Fruit fly (Drosophila melanogaster) whole organism, embryonic: ENCODE results near the gene Pmm2.
A peak's percentile ranks its signal among the peaks of the same experiment; 100 is the strongest.

Experiments
- Bgb ChIP-seq: fragments of 200-800 bp; sonication (Bioruptor generic); IDR thresholded peaks from 2 replicates; pipeline ENCODE4 v1.3.6; 2022; ENCODE audit warnings: missing biosample characterization, missing genetic modification characterization; ENCODE audit not compliant: partially characterized antibody
- Blimp-1 ChIP-seq: fragments of 200-800 bp; sonication (Bioruptor generic); optimal IDR thresholded peaks from 3 replicates; lab custom pipeline; 2018; ENCODE audit warnings: missing biosample characterization, missing genetic modification characterization, mild to moderate bottlenecking, moderate library complexity, missing genetic modification reagents
- CG11398 ChIP-seq: fragments of 200-800 bp; sonication (Bioruptor generic); optimal IDR thresholded peaks from 2 replicates; lab custom pipeline; 2016; ENCODE audit warnings: missing biosample characterization, missing genetic modification characterization
- CG12104 ChIP-seq: fragments of 200-800 bp; sonication (Bioruptor generic); optimal IDR thresholded peaks from 3 replicates; lab custom pipeline; 2016; ENCODE audit warnings: missing biosample characterization, missing genetic modification characterization
- CG12659 ChIP-seq: fragments of 200-800 bp; sonication (Bioruptor generic); optimal IDR thresholded peaks from 3 replicates; lab custom pipeline; 2017; ENCODE audit warnings: mild to moderate bottlenecking, missing biosample characterization, missing genetic modification reagents, missing genetic modification characterization
- CG12769 ChIP-seq: fragments of 200-800 bp; sonication (Bioruptor generic); optimal IDR thresholded peaks from 2 replicates; lab custom pipeline; 2019; ENCODE audit warnings: missing biosample characterization, mild to moderate bottlenecking, missing genetic modification characterization, moderate library complexity
- CG13123 ChIP-seq: fragments of 200-800 bp; sonication (Bioruptor generic); optimal IDR thresholded peaks from 2 replicates; lab custom pipeline; 2016; ENCODE audit warnings: missing biosample characterization, missing genetic modification characterization
- CG13894 ChIP-seq: fragments of 200-800 bp; sonication (Bioruptor generic); optimal IDR thresholded peaks from 3 replicates; lab custom pipeline; 2018; ENCODE audit warnings: missing biosample characterization, mild to moderate bottlenecking, missing genetic modification characterization, moderate library complexity
- CG15269 ChIP-seq: fragments of 200-800 bp; sonication (Bioruptor generic); optimal IDR thresholded peaks from 2 replicates; lab custom pipeline; 2018; ENCODE audit warnings: missing biosample characterization, mild to moderate bottlenecking, missing genetic modification characterization, moderate library complexity
- CG15514 ChIP-seq: fragments of 200-800 bp; sonication (Bioruptor generic); optimal IDR thresholded peaks from 3 replicates; lab custom pipeline; 2017; ENCODE audit warnings: missing biosample characterization, missing genetic modification characterization, mild to moderate bottlenecking, moderate library complexity, missing genetic modification reagents
- CG16779 ChIP-seq: fragments of 200-800 bp; sonication (Bioruptor generic); IDR thresholded peaks from 2 replicates; pipeline ENCODE4 v1.3.6; 2022; ENCODE audit warnings: missing biosample characterization, missing genetic modification characterization
- CG17186 ChIP-seq: fragments of 200-800 bp; sonication (Bioruptor generic); optimal IDR thresholded peaks from 3 replicates; lab custom pipeline; 2017; ENCODE audit warnings: missing biosample characterization, missing genetic modification reagents, missing genetic modification characterization
- CG17568 ChIP-seq: fragments of 200-800 bp; sonication (Bioruptor generic); optimal IDR thresholded peaks from 2 replicates; lab custom pipeline; 2018; ENCODE audit warnings: missing biosample characterization, mild to moderate bottlenecking, missing genetic modification characterization, moderate library complexity
- CG2875 ChIP-seq: fragments of 200-800 bp; sonication (Bioruptor generic); optimal IDR thresholded peaks from 2 replicates; lab custom pipeline; 2017; ENCODE audit warnings: missing biosample characterization, mild to moderate bottlenecking, missing genetic modification characterization, missing genetic modification reagents
- CG30403 ChIP-seq: fragments of 200-800 bp; sonication (Bioruptor generic); optimal IDR thresholded peaks from 3 replicates; lab custom pipeline; 2016; ENCODE audit warnings: missing biosample characterization, missing genetic modification characterization
- CG33213 ChIP-seq: fragments of 200-800 bp; sonication (Bioruptor generic); optimal IDR thresholded peaks from 3 replicates; lab custom pipeline; 2016; ENCODE audit warnings: missing biosample characterization, missing genetic modification characterization
- CG4424 ChIP-seq: fragments of 200-800 bp; sonication (Bioruptor generic); optimal IDR thresholded peaks from 3 replicates; lab custom pipeline; 2016; ENCODE audit warnings: missing biosample characterization, missing genetic modification characterization
- CG5180 ChIP-seq: fragments of 200-800 bp; sonication (Bioruptor generic); optimal IDR thresholded peaks from 3 replicates; lab custom pipeline; 2017; ENCODE audit warnings: missing biosample characterization, missing genetic modification characterization, mild to moderate bottlenecking, moderate library complexity, missing genetic modification reagents
- CG6254 ChIP-seq: fragments of 200-800 bp; sonication (Bioruptor generic); optimal IDR thresholded peaks from 3 replicates; lab custom pipeline; 2017; ENCODE audit warnings: mild to moderate bottlenecking, missing biosample characterization, missing genetic modification reagents, missing genetic modification characterization
- CG6654 ChIP-seq: fragments of 200-800 bp; sonication (Bioruptor generic); optimal IDR thresholded peaks from 2 replicates; lab custom pipeline; 2017; ENCODE audit warnings: missing biosample characterization, mild to moderate bottlenecking, missing genetic modification characterization
- CG7987 ChIP-seq: fragments of 200-800 bp; sonication (Bioruptor generic); optimal IDR thresholded peaks from 2 replicates; lab custom pipeline; 2018; ENCODE audit warnings: missing biosample characterization, mild to moderate bottlenecking, missing genetic modification characterization, moderate library complexity
- CG8281 ChIP-seq: fragments of 200-800 bp; sonication (Bioruptor generic); optimal IDR thresholded peaks from 2 replicates; lab custom pipeline; 2018; ENCODE audit warnings: missing biosample characterization, mild to moderate bottlenecking, missing genetic modification characterization, moderate library complexity
- CG8765 ChIP-seq: fragments of 200-800 bp; sonication (Bioruptor generic); IDR thresholded peaks from 2 replicates; pipeline ENCODE4 v1.3.6; 2022; ENCODE audit warnings: missing biosample characterization, missing genetic modification characterization
- CG9876 ChIP-seq: fragments of 200-800 bp; sonication (Bioruptor generic); optimal IDR thresholded peaks from 2 replicates; lab custom pipeline; 2016; ENCODE audit warnings: missing biosample characterization, missing genetic modification characterization
- Ets65A ChIP-seq: fragments of 200-800 bp; sonication (Bioruptor generic); peaks from one replicate; lab custom pipeline; 2016; ENCODE audit warnings: missing biosample characterization, missing genetic modification characterization
- Meics ChIP-seq: fragments of 200-800 bp; sonication (Bioruptor generic); optimal IDR thresholded peaks from 2 replicates; lab custom pipeline; 2017; ENCODE audit warnings: missing biosample characterization, mild to moderate bottlenecking, missing genetic modification characterization
- Rfx ChIP-seq: fragments of 200-800 bp; sonication (Bioruptor generic); IDR thresholded peaks from 2 replicates; pipeline ENCODE4 v1.3.6; 2022; ENCODE audit warnings: missing biosample characterization, missing genetic modification characterization
- Ssrp ChIP-seq: fragments of 200-800 bp; sonication (Bioruptor generic); optimal IDR thresholded peaks from 2 replicates; lab custom pipeline; 2018; ENCODE audit warnings: missing biosample characterization, mild to moderate bottlenecking, missing genetic modification characterization, moderate library complexity
- Trl ChIP-seq, 3 experiments: fragments of >200 bp in 2 of 3; fragments of 200-800 bp in 1 of 3; sonication (Bioruptor generic) in 1 of 3; optimal IDR thresholded peaks; 2 replicates in 1 of 3; 3 replicates in 2 of 3; lab custom pipeline; 2016 to 2017; ENCODE audit warnings: missing biosample characterization in 1 of 3, missing genetic modification characterization in 1 of 3
- Vsx1 ChIP-seq: fragments of 200-800 bp; sonication (Bioruptor generic); optimal IDR thresholded peaks from 2 replicates; lab custom pipeline; 2017; ENCODE audit warnings: missing biosample characterization, mild to moderate bottlenecking, missing genetic modification characterization, missing genetic modification reagents
- caup ChIP-seq: fragments of 200-800 bp; sonication (Bioruptor generic); optimal IDR thresholded peaks from 3 replicates; lab custom pipeline; 2017; ENCODE audit warnings: missing biosample characterization, mild to moderate bottlenecking, missing genetic modification characterization, moderate library complexity; ENCODE audit not compliant: severe bottlenecking
- corto ChIP-seq: fragments of 200-800 bp; sonication (Bioruptor generic); optimal IDR thresholded peaks from 2 replicates; lab custom pipeline; 2016; ENCODE audit warnings: missing biosample characterization, mild to moderate bottlenecking, missing genetic modification characterization, moderate library complexity
- crc ChIP-seq: fragments of 200-800 bp; sonication (Bioruptor generic); optimal IDR thresholded peaks from 2 replicates; lab custom pipeline; 2016; ENCODE audit warnings: missing biosample characterization, missing genetic modification characterization
- crp ChIP-seq, 2 experiments: fragments of 200-800 bp; sonication (Bioruptor generic); optimal IDR thresholded peaks; 2 replicates in 1 of 2; 3 replicates in 1 of 2; lab custom pipeline; 2017; ENCODE audit warnings: missing biosample characterization in 2 of 2, missing genetic modification characterization in 2 of 2, mild to moderate bottlenecking in 1 of 2, moderate library complexity in 1 of 2
- da ChIP-seq: fragments of 200-800 bp; sonication (Bioruptor generic); optimal IDR thresholded peaks from 2 replicates; lab custom pipeline; 2016; ENCODE audit warnings: missing biosample characterization, missing genetic modification characterization
- danr ChIP-seq: fragments of 200-800 bp; sonication (Bioruptor generic); IDR thresholded peaks from 2 replicates; pipeline ENCODE4 v1.3.6; 2022; ENCODE audit warnings: missing biosample characterization, missing genetic modification characterization
- fd102C ChIP-seq: fragments of 200-800 bp; sonication (Bioruptor generic); optimal IDR thresholded peaks from 2 replicates; lab custom pipeline; 2018; ENCODE audit warnings: missing biosample characterization, mild to moderate bottlenecking, missing genetic modification characterization, moderate library complexity
- fru ChIP-seq: fragments of >200 bp; optimal IDR thresholded peaks from 2 replicates; lab custom pipeline; 2017
- gce ChIP-seq: fragments of 200-800 bp; sonication (Bioruptor generic); IDR thresholded peaks from 3 replicates; pipeline ENCODE4 v1.3.6; 2022; ENCODE audit warnings: missing biosample characterization, missing genetic modification characterization
- ham ChIP-seq: fragments of 200-800 bp; sonication (Bioruptor generic); IDR thresholded peaks from 2 replicates; pipeline ENCODE4 v1.3.6; 2022; ENCODE audit warnings: missing biosample characterization, missing genetic modification characterization
- mam ChIP-seq: fragments of 200-800 bp; sonication (Bioruptor generic); optimal IDR thresholded peaks from 3 replicates; lab custom pipeline; 2016; ENCODE audit warnings: missing biosample characterization, missing genetic modification characterization
- mirr ChIP-seq: fragments of 200-800 bp; sonication (Bioruptor generic); optimal IDR thresholded peaks from 3 replicates; lab custom pipeline; 2018; ENCODE audit warnings: missing biosample characterization, mild to moderate bottlenecking, missing genetic modification characterization
- oc ChIP-seq: fragments of 200-800 bp; sonication (Bioruptor generic); optimal IDR thresholded peaks from 2 replicates; lab custom pipeline; 2018; ENCODE audit warnings: missing biosample characterization, mild to moderate bottlenecking, missing genetic modification characterization, moderate library complexity
- odd ChIP-seq: fragments of 200-800 bp; sonication (Bioruptor generic); optimal IDR thresholded peaks from 2 replicates; lab custom pipeline; 2017; ENCODE audit warnings: missing biosample characterization, mild to moderate bottlenecking, missing genetic modification characterization
- sim ChIP-seq: fragments of 200-800 bp; sonication (Bioruptor generic); IDR thresholded peaks from 2 replicates; pipeline ENCODE4 v1.3.6; 2022; ENCODE audit warnings: missing biosample characterization, missing genetic modification characterization
- so ChIP-seq: fragments of 200-800 bp; sonication (Bioruptor generic); IDR thresholded peaks from 3 replicates; pipeline ENCODE4 v1.3.6; 2022; ENCODE audit warnings: missing biosample characterization, missing genetic modification characterization
- tx ChIP-seq: fragments of 200-800 bp; sonication (Bioruptor generic); optimal IDR thresholded peaks from 2 replicates; lab custom pipeline; 2016; ENCODE audit warnings: missing biosample characterization, missing genetic modification characterization
- wor ChIP-seq: fragments of 200-800 bp; sonication (Bioruptor generic); IDR thresholded peaks from 2 replicates; pipeline ENCODE4 v1.3.6; 2022; ENCODE audit warnings: missing biosample characterization, missing genetic modification characterization
- zen ChIP-seq: fragments of 200-800 bp; sonication (Bioruptor generic); optimal IDR thresholded peaks from 3 replicates; lab custom pipeline; 2018; ENCODE audit warnings: missing biosample characterization, mild to moderate bottlenecking, missing genetic modification characterization, moderate library complexity

The Pmm2 gene

dm6 chr3L:12529431-12530007 is 4.9 kb upstream of the Pmm2 start (continued):
- TF ChIP-seq Bgb (GFP tag; lab: Robert Waterston, UW), result no peak
- TF ChIP-seq sim (GFP tag; lab: Robert Waterston, UW), result no peak
- TF ChIP-seq CG12769, result no peak
- peak; percentile 62 for TF ChIP-seq corto (GFP tag; lab: Kevin White, UChicago)
- no peak for TF ChIP-seq CG17186 (GFP tag; lab: Kevin White, UChicago)
- no peak for TF ChIP-seq CG7987 (GFP tag; lab: Kevin White, UChicago)
- no peak for TF ChIP-seq CG9876
- TF ChIP-seq mam (GFP tag; lab: Kevin White, UChicago), result peak; percentile 26
- TF ChIP-seq Meics (GFP tag; lab: Kevin White, UChicago), result peak; percentile 40
- TF ChIP-seq so (GFP tag; lab: Robert Waterston, UW), result peak; percentile 56; the same call in 1 of the 3 replicates
- TF ChIP-seq odd (GFP tag; lab: Kevin White, UChicago), result no peak
- TF ChIP-seq CG5180 (GFP tag; lab: Kevin White, UChicago), result peak; percentile 25
- no peak for TF ChIP-seq CG8281 (tag; lab: Kevin White, UChicago)
- TF ChIP-seq gce (GFP tag; lab: Robert Waterston, UW), result no peak
- no peak for TF ChIP-seq Vsx1 (GFP tag; lab: Kevin White, UChicago)
- no peak for TF ChIP-seq fru (lab: Kevin White, UChicago)
- TF ChIP-seq CG6654 (GFP tag; lab: Kevin White, UChicago), result peak; percentile 15
- TF ChIP-seq CG12104 (GFP tag; lab: Kevin White, UChicago), result peak; percentile 17
- TF ChIP-seq Rfx (GFP tag; lab: Robert Waterston, UW), result 0 out of 2 replicates have a peak, but pooled peaks have one; percentile 24
- TF ChIP-seq caup (GFP tag; lab: Kevin White, UChicago), result peak; percentile 19
- TF ChIP-seq CG13123 (GFP tag; lab: Kevin White, UChicago), result no peak
- no peak for TF ChIP-seq fd102C
- TF ChIP-seq crp (GFP tag; optimal IDR thresholded peaks at IDR 0.05; lab: Kevin White, UChicago), result no peak
- TF ChIP-seq CG15269 (tag; lab: Kevin White, UChicago), result peak; percentile 46
- TF ChIP-seq ham (GFP tag; lab: Robert Waterston, UW), result no peak
- TF ChIP-seq mirr, result no peak
- TF ChIP-seq Ssrp (tag; lab: Kevin White, UChicago), result peak; percentile 41
- TF ChIP-seq zen (tag; lab: Kevin White, UChicago), result no peak
- TF ChIP-seq CG30403 (GFP tag; lab: Kevin White, UChicago), result peak; percentile 47
- no peak for TF ChIP-seq CG11398 (GFP tag; lab: Kevin White, UChicago)
- TF ChIP-seq Blimp-1 (GFP tag; lab: Kevin White, UChicago), result peak; percentile 61
- TF ChIP-seq Ets65A, result no peak
- TF ChIP-seq da (GFP tag; lab: Kevin White, UChicago), result no peak
- TF ChIP-seq CG17568 (GFP tag; lab: Kevin White, UChicago), result no peak
- TF ChIP-seq CG16779, result no peak
- TF ChIP-seq CG12659 (GFP tag; lab: Kevin White, UChicago), result peak; percentile 21
- no peak for TF ChIP-seq CG33213
- no peak for TF ChIP-seq oc (tag; lab: Kevin White, UChicago)
- peak; percentile 42 for TF ChIP-seq CG2875
- no peak for TF ChIP-seq CG13894 (tag; lab: Kevin White, UChicago)
- TF ChIP-seq Trl (optimal IDR thresholded peaks at IDR 0.05; lab: Kevin White, UChicago), result no peak
- TF ChIP-seq Trl (GFP tag; optimal IDR thresholded peaks at IDR 0.05; lab: Kevin White, UChicago), result no peak
- 0 out of 2 replicates have a peak, but pooled peaks have one; percentile 25 for TF ChIP-seq wor
- no peak for TF ChIP-seq tx (GFP tag; lab: Kevin White, UChicago)
- no peak; the same call in 1 of the 2 replicates for TF ChIP-seq CG8765 (GFP tag; lab: Robert Waterston, UW)
- TF ChIP-seq CG15514 (GFP tag; lab: Kevin White, UChicago), result peak; percentile 9
- peak; percentile 60 for TF ChIP-seq CG4424 (GFP tag; lab: Kevin White, UChicago)
- TF ChIP-seq crc (GFP tag; lab: Kevin White, UChicago), result no peak
- no peak for TF ChIP-seq CG6254 (GFP tag; lab: Kevin White, UChicago)
- no peak for TF ChIP-seq danr
